Fruit fly (Drosophila melanogaster): ENCODE results near the gene mei-217.

mei-217 gene

dm6 chrX:17090585-17090984, 52.2 kb downstream of the mei-217 start (continued):
- peak; percentile 1 for TF ChIP-seq CG32006 (GFP tag; optimal IDR thresholded peaks at IDR 0.05)

- no peak for TF ChIP-seq acj6 (GFP tag; optimal IDR thresholded peaks at IDR 0.05)
- TF ChIP-seq ss (GFP tag; optimal IDR thresholded peaks at IDR 0.05): no peak
- TF ChIP-seq CG10669 (GFP tag; optimal IDR thresholded peaks at IDR 0.05): no peak
- TF ChIP-seq achi (GFP tag; optimal IDR thresholded peaks at IDR 0.05): no peak
- no peak for TF ChIP-seq CG32006 (GFP tag; optimal IDR thresholded peaks at IDR 0.05)
- TF ChIP-seq svp (GFP tag): peak; percentile 27
Measured at dm6 chrX:17087575-17087974, 55.2 kb downstream of the mei-217 start, which contains the start of gene CG8945. Gene CG8945 (minus strand): TSS chrX:17087675.
